Fruit fly (Drosophila melanogaster): ENCODE measurements around the gene TBC1d7.

- TF ChIP-seq CG17806 (tag; optimal IDR thresholded peaks at IDR 0.05) (no peak), CG13204 (GFP tag; optimal IDR thresholded peaks at IDR 0.05) (no peak), CG10348 (GFP tag; IDR thresholded peaks at IDR 0.05) (no peak), EcR (GFP tag; optimal IDR thresholded peaks at IDR 0.05) (no peak), CG9948 (tag; optimal IDR thresholded peaks at IDR 0.05) (no peak), CG12605 (GFP tag; IDR thresholded peaks at IDR 0.05) (no peak), rn (GFP tag; IDR thresholded peaks at IDR 0.05) (no peak), CG8159 (tag; optimal IDR thresholded peaks at IDR 0.05) (no peak), CG32121 (GFP tag; IDR thresholded peaks at IDR 0.05) (no peak), Ets98B (GFP tag; IDR thresholded peaks at IDR 0.05) (no peak), Snoo (tag; optimal IDR thresholded peaks at IDR 0.05) (no peak), Pif1A (GFP tag; optimal IDR thresholded peaks at IDR 0.05) (no peak), fd96Ca (GFP tag; IDR thresholded peaks at IDR 0.05) (no peak), CG4496 (GFP tag; IDR thresholded peaks at IDR 0.05) (no peak)
Observed at dm6 chr3R:24205234-24205894, 43.8 kb downstream of the TBC1d7 start.

Measured in whole organism, pupa.